Fruit fly (Drosophila melanogaster) whole organism, embryonic: Measurements from ENCODE around the gene P5cr-2.

Experiments
- Antp ChIP-seq: fragments of 200-800 bp; sonication (Bioruptor generic); optimal IDR thresholded peaks from 3 replicates; lab custom pipeline; 2016; ENCODE audit warnings: missing biosample characterization, missing genetic modification characterization
- Atf3 ChIP-seq: fragments of 200-800 bp; sonication (Bioruptor generic); optimal IDR thresholded peaks from 3 replicates; lab custom pipeline; 2016; ENCODE audit warnings: missing biosample characterization, missing genetic modification characterization
- CG10147 ChIP-seq: fragments of 200-800 bp; sonication (Bioruptor generic); optimal IDR thresholded peaks from 2 replicates; lab custom pipeline; 2019; ENCODE audit warnings: missing biosample characterization, mild to moderate bottlenecking, missing genetic modification characterization, moderate library complexity
- CG10366 ChIP-seq: fragments of 200-800 bp; sonication (Bioruptor generic); IDR thresholded peaks from 2 replicates; pipeline ENCODE4 v1.3.6; 2022; ENCODE audit warnings: missing biosample characterization, missing genetic modification characterization
- CG11723 ChIP-seq: fragments of 200-800 bp; sonication (Bioruptor generic); optimal IDR thresholded peaks from 2 replicates; lab custom pipeline; 2017; ENCODE audit warnings: missing biosample characterization, mild to moderate bottlenecking, missing genetic modification characterization
- CG12391 ChIP-seq: fragments of 200-800 bp; sonication (Bioruptor generic); optimal IDR thresholded peaks from 3 replicates; lab custom pipeline; 2018; ENCODE audit warnings: missing biosample characterization, mild to moderate bottlenecking, missing genetic modification characterization, moderate library complexity
- CG13296 ChIP-seq: fragments of 200-800 bp; sonication (Bioruptor generic); optimal IDR thresholded peaks from 3 replicates; lab custom pipeline; 2018; ENCODE audit warnings: missing biosample characterization, mild to moderate bottlenecking, missing genetic modification characterization
- CG14050 ChIP-seq: fragments of 200-800 bp; sonication (Bioruptor generic); IDR thresholded peaks from 3 replicates; pipeline ENCODE4 v1.3.6; 2022; ENCODE audit warnings: missing biosample characterization, missing genetic modification characterization
- CG15696 ChIP-seq: fragments of 200-800 bp; sonication (Bioruptor generic); optimal IDR thresholded peaks from 2 replicates; lab custom pipeline; 2019; ENCODE audit warnings: missing biosample characterization, mild to moderate bottlenecking, missing genetic modification characterization, moderate library complexity
- CG17359 ChIP-seq: fragments of 200-800 bp; sonication (Bioruptor generic); optimal IDR thresholded peaks from 3 replicates; lab custom pipeline; 2018; ENCODE audit warnings: missing biosample characterization, mild to moderate bottlenecking, missing genetic modification characterization, moderate library complexity
- CG17612 ChIP-seq: fragments of 200-800 bp; sonication (Bioruptor generic); IDR thresholded peaks from 2 replicates; pipeline ENCODE4 v1.3.6; 2022; ENCODE audit warnings: missing biosample characterization, missing genetic modification characterization
- CG17912 ChIP-seq: fragments of 200-800 bp; sonication (Bioruptor generic); optimal IDR thresholded peaks from 2 replicates; lab custom pipeline; 2018; ENCODE audit warnings: missing biosample characterization, mild to moderate bottlenecking, missing genetic modification characterization
- CG18011 ChIP-seq: fragments of 200-800 bp; sonication (Bioruptor generic); optimal IDR thresholded peaks from 2 replicates; lab custom pipeline; 2017; ENCODE audit warnings: missing biosample characterization, missing genetic modification characterization, mild to moderate bottlenecking, moderate library complexity, missing genotype
- CG18599 ChIP-seq: fragments of 200-800 bp; sonication (Bioruptor generic); optimal IDR thresholded peaks from 3 replicates; lab custom pipeline; 2017; ENCODE audit warnings: missing biosample characterization, missing genetic modification characterization, mild to moderate bottlenecking, moderate library complexity, missing genetic modification reagents
- CG30020 ChIP-seq: fragments of 200-800 bp; optimal IDR thresholded peaks from 2 replicates; lab custom pipeline; 2019; ENCODE audit warnings: missing biosample characterization, mild to moderate bottlenecking, missing genetic modification characterization, moderate library complexity
- CG32772 ChIP-seq: fragments of 200-800 bp; sonication (Bioruptor generic); IDR thresholded peaks from 2 replicates; pipeline ENCODE4 v1.3.6; 2022; ENCODE audit warnings: missing biosample characterization, missing genetic modification characterization
- CG6272 ChIP-seq: fragments of 200-800 bp; sonication (Bioruptor generic); IDR thresholded peaks from 2 replicates; pipeline ENCODE4 v1.3.6; 2022; ENCODE audit warnings: missing biosample characterization, missing genetic modification characterization
- CG8089 ChIP-seq: fragments of 200-800 bp; sonication (Bioruptor generic); optimal IDR thresholded peaks from 3 replicates; lab custom pipeline; 2016; ENCODE audit warnings: missing biosample characterization, missing genetic modification characterization
- CG9437 ChIP-seq: fragments of 200-800 bp; sonication (Bioruptor generic); optimal IDR thresholded peaks from 2 replicates; lab custom pipeline; 2018; ENCODE audit warnings: missing biosample characterization, mild to moderate bottlenecking, missing genetic modification characterization
- Dip2 ChIP-seq: fragments of 200-800 bp; sonication (Bioruptor generic); IDR thresholded peaks from 2 replicates; pipeline ENCODE4 v1.3.6; 2022; ENCODE audit warnings: missing biosample characterization, missing genetic modification characterization
- HLHmδ ChIP-seq: fragments of 200-800 bp; sonication (Bioruptor generic); optimal IDR thresholded peaks from 2 replicates; lab custom pipeline; 2018; ENCODE audit warnings: missing biosample characterization, mild to moderate bottlenecking, missing genetic modification characterization, moderate library complexity
- HmgD ChIP-seq: fragments of 200-800 bp; sonication (Bioruptor generic); optimal IDR thresholded peaks from 3 replicates; lab custom pipeline; 2016; ENCODE audit warnings: missing biosample characterization, missing genetic modification characterization
- Hr3 ChIP-seq: fragments of 200-800 bp; sonication (Bioruptor generic); optimal IDR thresholded peaks from 3 replicates; lab custom pipeline; 2016; ENCODE audit warnings: missing biosample characterization, missing genetic modification characterization
- Hsf ChIP-seq: fragments of 200-800 bp; sonication (Bioruptor generic); optimal IDR thresholded peaks from 3 replicates; lab custom pipeline; 2016; ENCODE audit warnings: missing biosample characterization, missing genetic modification characterization
- Lpt ChIP-seq: fragments of >200 bp; optimal IDR thresholded peaks from 2 replicates; lab custom pipeline; 2018; ENCODE audit warnings: missing biosample characterization, missing genetic modification characterization
- Poxn ChIP-seq: fragments of 200-800 bp; sonication (Bioruptor generic); IDR thresholded peaks from 2 replicates; pipeline ENCODE4 v1.3.6; 2022; ENCODE audit warnings: missing biosample characterization, missing genetic modification characterization
- TFAM ChIP-seq: fragments of 200-800 bp; sonication (Bioruptor generic); optimal IDR thresholded peaks from 2 replicates; lab custom pipeline; 2017; ENCODE audit warnings: missing biosample characterization, missing genetic modification characterization, inconsistent platforms
- Taf1 ChIP-seq: fragments of 200-800 bp; sonication (Bioruptor generic); IDR thresholded peaks from 2 replicates; pipeline ENCODE4 v1.3.6; 2022; ENCODE audit warnings: missing biosample characterization, missing genetic modification characterization
- Vsx1 ChIP-seq: fragments of 200-800 bp; sonication (Bioruptor generic); optimal IDR thresholded peaks from 2 replicates; lab custom pipeline; 2017; ENCODE audit warnings: missing biosample characterization, mild to moderate bottlenecking, missing genetic modification characterization, missing genetic modification reagents
- bowl ChIP-seq: fragments of 200-800 bp; sonication (Bioruptor generic); IDR thresholded peaks from 2 replicates; pipeline ENCODE4 v1.3.6; 2022; ENCODE audit warnings: missing biosample characterization, missing genetic modification characterization
- cwo ChIP-seq: fragments of 200-800 bp; sonication (Bioruptor generic); optimal IDR thresholded peaks from 3 replicates; lab custom pipeline; 2017; ENCODE audit warnings: missing biosample characterization, missing genetic modification characterization, mild to moderate bottlenecking, moderate library complexity, missing genetic modification reagents
- eve ChIP-seq, 2 experiments: fragments of >200 bp; optimal IDR thresholded peaks; 2 replicates each; lab custom pipeline; 2017; ENCODE audit warnings: missing biosample characterization in 2 of 2, missing genetic modification characterization in 2 of 2
- exex ChIP-seq: fragments of 200-800 bp; sonication (Bioruptor generic); optimal IDR thresholded peaks from 4 replicates; lab custom pipeline; 2018; ENCODE audit warnings: missing biosample characterization, mild to moderate bottlenecking, missing genetic modification characterization, moderate library complexity
- fd102C ChIP-seq: fragments of 200-800 bp; sonication (Bioruptor generic); optimal IDR thresholded peaks from 2 replicates; lab custom pipeline; 2018; ENCODE audit warnings: missing biosample characterization, mild to moderate bottlenecking, missing genetic modification characterization, moderate library complexity
- gce ChIP-seq: fragments of 200-800 bp; sonication (Bioruptor generic); IDR thresholded peaks from 3 replicates; pipeline ENCODE4 v1.3.6; 2022; ENCODE audit warnings: missing biosample characterization, missing genetic modification characterization
- gcm2 ChIP-seq: fragments of 200-800 bp; sonication (Bioruptor generic); optimal IDR thresholded peaks from 2 replicates; lab custom pipeline; 2016; ENCODE audit warnings: missing biosample characterization, missing genetic modification characterization
- grn ChIP-seq: fragments of 200-800 bp; sonication (Bioruptor generic); optimal IDR thresholded peaks from 3 replicates; lab custom pipeline; 2017; ENCODE audit warnings: missing biosample characterization, missing genetic modification characterization
- h ChIP-seq: fragments of >200 bp; optimal IDR thresholded peaks from 2 replicates; lab custom pipeline; 2017
- ken ChIP-seq: fragments of 200-800 bp; sonication (Bioruptor generic); IDR thresholded peaks from 3 replicates; pipeline ENCODE4 v1.3.6; 2022; ENCODE audit warnings: missing biosample characterization, missing genetic modification characterization
- knrl ChIP-seq: fragments of 200-800 bp; sonication (Bioruptor generic); IDR thresholded peaks from 3 replicates; pipeline ENCODE4 v1.3.6; 2022; ENCODE audit warnings: missing biosample characterization, missing genetic modification characterization; ENCODE audit not compliant: partially characterized antibody
- lbe ChIP-seq: fragments of 200-800 bp; sonication (Bioruptor generic); optimal IDR thresholded peaks from 2 replicates; lab custom pipeline; 2016; ENCODE audit warnings: missing biosample characterization, mild to moderate bottlenecking, missing genetic modification characterization
- lmd ChIP-seq: fragments of 200-800 bp; sonication (Bioruptor generic); IDR thresholded peaks from 2 replicates; pipeline ENCODE4 v1.3.6; 2022; ENCODE audit warnings: missing biosample characterization, missing genetic modification characterization
- nerfin-1 ChIP-seq: fragments of 200-800 bp; sonication (Bioruptor generic); optimal IDR thresholded peaks from 3 replicates; lab custom pipeline; 2019; ENCODE audit warnings: missing biosample characterization, mild to moderate bottlenecking, missing genetic modification characterization, moderate library complexity
- nmo ChIP-seq: fragments of 200-800 bp; sonication (Bioruptor generic); optimal IDR thresholded peaks from 2 replicates; lab custom pipeline; 2018; ENCODE audit warnings: missing biosample characterization, mild to moderate bottlenecking, missing genetic modification characterization, moderate library complexity
- pb ChIP-seq: fragments of 200-800 bp; sonication (Bioruptor generic); optimal IDR thresholded peaks from 3 replicates; lab custom pipeline; 2016; ENCODE audit warnings: missing biosample characterization, missing genetic modification characterization
- scrt ChIP-seq: fragments of 200-800 bp; sonication (Bioruptor generic); optimal IDR thresholded peaks from 2 replicates; lab custom pipeline; 2018; ENCODE audit warnings: missing biosample characterization, mild to moderate bottlenecking, missing genetic modification characterization, moderate library complexity
- sens-2 ChIP-seq: fragments of 200-800 bp; sonication (Bioruptor generic); IDR thresholded peaks from 2 replicates; pipeline ENCODE4 v1.3.6; 2022; ENCODE audit warnings: missing biosample characterization, missing genetic modification characterization
- tna ChIP-seq: fragments of 200-800 bp; sonication (Bioruptor generic); IDR thresholded peaks from 2 replicates; pipeline ENCODE4 v1.3.6; 2022; ENCODE audit warnings: missing biosample characterization, missing genetic modification characterization; ENCODE audit not compliant: partially characterized antibody
- wdn ChIP-seq: fragments of 200-800 bp; sonication (Bioruptor generic); IDR thresholded peaks from 2 replicates; pipeline ENCODE4 v1.3.6; 2022; ENCODE audit warnings: missing biosample characterization, missing genetic modification characterization
- zen ChIP-seq: fragments of 200-800 bp; sonication (Bioruptor generic); optimal IDR thresholded peaks from 3 replicates; lab custom pipeline; 2018; ENCODE audit warnings: missing biosample characterization, mild to moderate bottlenecking, missing genetic modification characterization, moderate library complexity

Gene P5cr-2

DNA sequence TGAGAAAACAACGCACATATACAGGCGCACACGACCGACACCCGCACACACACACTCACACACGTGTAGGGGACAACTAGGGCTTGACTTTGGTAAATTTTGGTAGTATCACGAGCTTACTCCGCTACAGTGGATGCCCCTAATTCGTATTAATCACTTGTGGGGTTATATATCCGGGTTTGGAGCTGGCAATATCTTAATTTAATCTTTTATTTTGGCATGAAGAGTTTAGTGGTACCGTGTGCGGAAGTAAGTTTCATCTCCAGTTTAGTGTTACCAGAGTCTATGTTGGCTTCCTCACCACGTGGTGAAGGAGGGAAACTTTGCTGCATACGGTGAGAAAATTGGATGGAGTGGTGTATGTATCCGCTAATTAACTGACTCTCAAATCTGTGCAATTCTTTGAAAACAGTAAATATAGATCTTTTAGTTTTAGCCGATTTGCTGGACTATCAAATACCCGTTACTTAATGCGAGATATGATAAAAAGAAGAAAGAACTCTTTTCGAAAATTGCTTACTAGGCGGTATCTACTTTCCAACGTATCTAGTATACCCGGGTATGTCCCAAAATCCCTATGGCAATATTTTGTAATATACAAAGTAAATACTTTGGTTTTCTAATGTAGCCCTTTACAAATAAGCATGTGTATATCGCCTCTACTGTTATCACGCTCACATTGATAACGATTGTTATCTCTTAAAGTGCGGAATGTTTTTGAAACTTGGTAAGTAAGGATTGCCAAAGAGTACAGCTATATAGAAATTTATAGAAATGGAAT is at the start of gene P5cr-2, which contains the start of gene CG5823:
Gene P5cr-2, plus strand, starts transcription at position 491 of the 781 bp plus-strand sequence.
Gene CG5823, minus strand, starts transcription at position 263 of the 781 bp plus-strand sequence.
- TF ChIP-seq nerfin-1 (tag; lab: Kevin White, UChicago): peak; percentile 6
- TF ChIP-seq Atf3 (GFP tag; lab: Kevin White, UChicago): peak; percentile 67
- TF ChIP-seq CG11723 (GFP tag; lab: Kevin White, UChicago): peak; percentile 24
- TF ChIP-seq sens-2 (GFP tag; lab: Robert Waterston, UW): peak; percentile 60
- no peak for TF ChIP-seq wdn (GFP tag; lab: Robert Waterston, UW)
- peak; percentile 23; the same call in 1 of the 2 replicates for TF ChIP-seq CG10366 (GFP tag; lab: Robert Waterston, UW)
- 0 out of 2 replicates have a peak, but pooled peaks have one; percentile 7 for TF ChIP-seq CG6272 (GFP tag; lab: Robert Waterston, UW)
- TF ChIP-seq Hr3 (GFP tag; lab: Kevin White, UChicago): peak; percentile 20
- TF ChIP-seq CG15696: peak; percentile 82
- TF ChIP-seq scrt (GFP tag; lab: Kevin White, UChicago): peak; percentile 28
- no peak for TF ChIP-seq CG12391 (tag; lab: Kevin White, UChicago)
- no peak for TF ChIP-seq cwo (GFP tag; lab: Kevin White, UChicago)
- TF ChIP-seq CG17612 (GFP tag; lab: Robert Waterston, UW): no peak
- no peak for TF ChIP-seq h
- TF ChIP-seq Poxn (GFP tag; lab: Robert Waterston, UW): no peak
- no peak for TF ChIP-seq exex (tag; lab: Kevin White, UChicago)
- no peak for TF ChIP-seq pb (GFP tag; lab: Kevin White, UChicago)
- no peak for TF ChIP-seq lbe (GFP tag; lab: Kevin White, UChicago)
- no peak for TF ChIP-seq Dip2 (GFP tag; lab: Robert Waterston, UW)
- peak; percentile 20 for TF ChIP-seq Antp (GFP tag; lab: Kevin White, UChicago)
- TF ChIP-seq CG14050 (GFP tag; lab: Robert Waterston, UW): no peak
- no peak for TF ChIP-seq CG18599
- TF ChIP-seq CG18011 (GFP tag; lab: Kevin White, UChicago): peak; percentile 39
- peak; percentile 65 for TF ChIP-seq CG13296 (GFP tag; lab: Kevin White, UChicago)
- no peak for TF ChIP-seq tna (GFP tag; lab: Robert Waterston, UW)
- peak; percentile 9 for TF ChIP-seq zen (tag; lab: Kevin White, UChicago)
- peak; percentile 59 for TF ChIP-seq nmo (GFP tag; lab: Kevin White, UChicago)
- peak; percentile 68 for TF ChIP-seq Hsf (GFP tag; lab: Kevin White, UChicago)
- no peak for TF ChIP-seq Lpt (GFP tag; lab: Kevin White, UChicago)
- TF ChIP-seq Vsx1 (GFP tag; lab: Kevin White, UChicago): peak; percentile 20
- TF ChIP-seq gce (GFP tag; lab: Robert Waterston, UW): no peak
- peak; percentile 75 for TF ChIP-seq CG8089
- TF ChIP-seq TFAM (GFP tag; lab: Kevin White, UChicago): no peak
- TF ChIP-seq grn: no peak
- TF ChIP-seq HmgD: peak; percentile 76
- TF ChIP-seq CG17359: peak; percentile 40
- TF ChIP-seq gcm2 (GFP tag; lab: Kevin White, UChicago): peak; percentile 1
- TF ChIP-seq fd102C (GFP tag; lab: Kevin White, UChicago): no peak
- no peak for TF ChIP-seq CG32772
- TF ChIP-seq lmd (GFP tag; lab: Robert Waterston, UW): peak; percentile 32; the same call in 1 of the 2 replicates
- TF ChIP-seq bowl (GFP tag; lab: Robert Waterston, UW): peak; percentile 32; the same call in 1 of the 2 replicates
- TF ChIP-seq CG9437 (GFP tag; lab: Kevin White, UChicago): no peak
- TF ChIP-seq knrl (GFP tag; lab: Robert Waterston, UW): peak; percentile 63
- TF ChIP-seq eve (GFP tag; optimal IDR thresholded peaks at IDR 0.05; lab: Kevin White, UChicago): no peak
- peak; percentile 77 for TF ChIP-seq CG17912 (GFP tag; lab: Kevin White, UChicago)
- peak; percentile 4 for TF ChIP-seq CG10147 (GFP tag; lab: Kevin White, UChicago)
- TF ChIP-seq HLHmδ (GFP tag; lab: Kevin White, UChicago): peak; percentile 1
- no peak for TF ChIP-seq ken (GFP tag; lab: Robert Waterston, UW)
- no peak for TF ChIP-seq Taf1 (GFP tag; lab: Robert Waterston, UW)
- no peak for TF ChIP-seq CG30020
